Worm (Caenorhabditis elegans) whole organism, young adult: ENCODE results near the gene tat-4.

Experiments
- B0261.1 ChIP-seq: sonication (generic microtip); optimal IDR thresholded peaks from 2 replicates; lab custom pipeline; 2016; ENCODE audit warnings: mild to moderate bottlenecking, missing genetic modification characterization, moderate library complexity, missing compliant biosample characterization
- C06A6.2 ChIP-seq: fragments of 200-800 bp; sonication (Bioruptor generic); conservative IDR thresholded peaks from 2 replicates; pipeline ENCODE4 v1.3.6; 2022; ENCODE audit warnings: missing genetic modification characterization, missing compliant biosample characterization
- F33H1.4 ChIP-seq: fragments of 200-800 bp; sonication (Bioruptor generic); IDR thresholded peaks from 2 replicates; pipeline ENCODE4 v1.3.6; 2022; ENCODE audit warnings: missing genetic modification reagents, missing genetic modification characterization, missing compliant biosample characterization
- F39B2.1 ChIP-seq: fragments of 200-800 bp; sonication (Bioruptor generic); IDR thresholded peaks from 2 replicates; pipeline ENCODE4 v1.3.6; 2022; ENCODE audit warnings: missing genetic modification reagents, missing genetic modification characterization, missing compliant biosample characterization
- F49E8.2 ChIP-seq: sonication (generic microtip); optimal IDR thresholded peaks from 3 replicates; lab custom pipeline; 2017; ENCODE audit warnings: missing genetic modification characterization, mild to moderate bottlenecking, missing compliant biosample characterization, antibody characterized with exemption, moderate library complexity; ENCODE audit not compliant: insufficient read depth
- T07F8.4 ChIP-seq: sonication (generic microtip); optimal IDR thresholded peaks from 2 replicates; lab custom pipeline; 2016; ENCODE audit warnings: mild to moderate bottlenecking, missing genetic modification characterization, moderate library complexity, missing compliant biosample characterization
- Y56A3A.18 ChIP-seq: fragments of 200-800 bp; sonication (Bioruptor generic); IDR thresholded peaks from 2 replicates; pipeline ENCODE4 v1.3.6; 2022; ENCODE audit warnings: missing genetic modification reagents, missing genetic modification characterization, missing compliant biosample characterization
- Y79H2A.3 ChIP-seq: fragments of 200-800 bp; sonication (Bioruptor generic); conservative IDR thresholded peaks from 2 replicates; pipeline ENCODE4 v1.3.6; 2022; ENCODE audit warnings: missing genetic modification reagents, missing genetic modification characterization, missing compliant biosample characterization
- atf-7 ChIP-seq: sonication (generic microtip); optimal IDR thresholded peaks from 2 replicates; lab custom pipeline; 2017; ENCODE audit warnings: mild to moderate bottlenecking, missing genetic modification characterization, missing compliant biosample characterization
- attf-6 ChIP-seq: fragments of 200-800 bp; sonication (Bioruptor generic); IDR thresholded peaks from 2 replicates; pipeline ENCODE4 v1.3.6; 2022; ENCODE audit warnings: missing genetic modification reagents, missing genetic modification characterization, missing compliant biosample characterization
- ceh-100 ChIP-seq: fragments of 200-800 bp; sonication (Bioruptor generic); IDR thresholded peaks from 2 replicates; pipeline ENCODE4 v1.3.6; 2022; ENCODE audit warnings: missing genetic modification reagents, missing genetic modification characterization, missing compliant biosample characterization
- ceh-58 ChIP-seq: fragments of 200-800 bp; sonication (Bioruptor generic); IDR thresholded peaks from 2 replicates; pipeline ENCODE4 v1.3.6; 2022; ENCODE audit warnings: missing genetic modification characterization, missing compliant biosample characterization
- ceh-79 ChIP-seq: sonication (generic microtip); optimal IDR thresholded peaks from 2 replicates; lab custom pipeline; 2017; ENCODE audit warnings: mild to moderate bottlenecking, missing genetic modification characterization, missing compliant biosample characterization
- die-1 ChIP-seq: sonication (generic microtip); optimal IDR thresholded peaks from 2 replicates; lab custom pipeline; 2016; ENCODE audit warnings: missing genotype, mild to moderate bottlenecking, missing genetic modification characterization, missing compliant biosample characterization
- dox-1 ChIP-seq: fragments of 200-800 bp; sonication (Bioruptor generic); IDR thresholded peaks from 2 replicates; pipeline ENCODE4 v1.3.6; 2022; ENCODE audit warnings: missing genetic modification reagents, missing genetic modification characterization, missing compliant biosample characterization
- efl-1 ChIP-seq: fragments of 150-350 bp; optimal IDR thresholded peaks from 2 replicates; lab custom pipeline; 2014; ENCODE audit warnings: missing biosample characterization, missing genetic modification reagents, missing genetic modification characterization
- him-1 ChIP-seq: sonication (generic microtip); optimal IDR thresholded peaks from 2 replicates; lab custom pipeline; 2016; ENCODE audit warnings: missing genotype, missing genetic modification reagents, missing genetic modification characterization, missing compliant biosample characterization
- let-526 ChIP-seq: fragments of 200-800 bp; sonication (Bioruptor generic); IDR thresholded peaks from 2 replicates; pipeline ENCODE4 v1.3.6; 2022; ENCODE audit warnings: missing genetic modification reagents, missing genetic modification characterization, missing compliant biosample characterization
- lin-26 ChIP-seq: fragments of 200-800 bp; sonication (Bioruptor generic); IDR thresholded peaks from 2 replicates; pipeline ENCODE4 v1.3.6; 2022; ENCODE audit warnings: missing genetic modification reagents, missing genetic modification characterization, missing compliant biosample characterization
- lsl-1 ChIP-seq: fragments of 200-800 bp; sonication (Bioruptor generic); optimal IDR thresholded peaks from 2 replicates; lab custom pipeline; 2018; ENCODE audit warnings: mild to moderate bottlenecking, missing genetic modification characterization, moderate library complexity, missing compliant biosample characterization
- madf-3 ChIP-seq: fragments of 200-800 bp; sonication (Bioruptor generic); IDR thresholded peaks from 2 replicates; pipeline ENCODE4 v1.3.6; 2022; ENCODE audit warnings: missing genetic modification reagents, missing genetic modification characterization, missing compliant biosample characterization
- madf-6 ChIP-seq: fragments of 200-800 bp; sonication (Bioruptor generic); IDR thresholded peaks from 2 replicates; pipeline ENCODE4 v1.3.6; 2022; ENCODE audit warnings: missing genetic modification reagents, missing genetic modification characterization, missing compliant biosample characterization
- madf-8 ChIP-seq: fragments of 200-800 bp; sonication (Bioruptor generic); conservative IDR thresholded peaks from 2 replicates; pipeline ENCODE4 v1.3.6; 2022; ENCODE audit warnings: missing genetic modification reagents, missing genetic modification characterization, missing compliant biosample characterization
- mel-28 ChIP-seq: sonication (generic microtip); optimal IDR thresholded peaks from 2 replicates; lab custom pipeline; 2016; ENCODE audit warnings: borderline replicate concordance, mild to moderate bottlenecking, missing genetic modification characterization, missing compliant biosample characterization
- nhr-27 ChIP-seq: fragments of 200-800 bp; sonication (Bioruptor generic); optimal IDR thresholded peaks from 2 replicates; lab custom pipeline; 2018; ENCODE audit warnings: mild to moderate bottlenecking, missing genetic modification characterization, moderate library complexity, missing compliant biosample characterization
- nhr-80 ChIP-seq: sonication (generic microtip); optimal IDR thresholded peaks from 2 replicates; lab custom pipeline; 2016; ENCODE audit warnings: missing genetic modification characterization, missing compliant biosample characterization
- rpc-1 ChIP-seq, 2 experiments: fragments of 150-350 bp in 1 of 2; sonication (generic microtip) in 1 of 2; optimal IDR thresholded peaks; 2 replicates each; lab custom pipeline; 2014 to 2018; ENCODE audit warnings: missing biosample characterization in 1 of 2, missing genetic modification characterization in 1 of 2, missing genetic modification reagents in 1 of 2, missing genotype in 1 of 2
- snpc-1.1 ChIP-seq: sonication (generic microtip); optimal IDR thresholded peaks from 2 replicates; lab custom pipeline; 2017; ENCODE audit warnings: missing genetic modification characterization, mild to moderate bottlenecking, missing compliant biosample characterization, antibody characterized with exemption, moderate library complexity, missing genotype, missing genetic modification reagents; ENCODE audit not compliant: insufficient read depth
- somi-1 ChIP-seq: fragments of 200-800 bp; sonication (Bioruptor generic); optimal IDR thresholded peaks from 2 replicates; lab custom pipeline; 2018; ENCODE audit warnings: mild to moderate bottlenecking, missing genetic modification characterization, missing compliant biosample characterization
- sptf-2 ChIP-seq: fragments of 200-800 bp; sonication (Bioruptor generic); optimal IDR thresholded peaks from 2 replicates; lab custom pipeline; 2018; ENCODE audit warnings: mild to moderate bottlenecking, missing genetic modification characterization, missing compliant biosample characterization
- unc-130 ChIP-seq: sonication (generic microtip); optimal IDR thresholded peaks from 2 replicates; lab custom pipeline; 2016; ENCODE audit warnings: missing genetic modification reagents, missing genetic modification characterization, missing compliant biosample characterization
- ztf-22 ChIP-seq: fragments of 200-800 bp; sonication (Bioruptor generic); optimal IDR thresholded peaks from 2 replicates; lab custom pipeline; 2018; ENCODE audit warnings: mild to moderate bottlenecking, missing genetic modification characterization, moderate library complexity, missing compliant biosample characterization

Gene tat-4

DNA sequence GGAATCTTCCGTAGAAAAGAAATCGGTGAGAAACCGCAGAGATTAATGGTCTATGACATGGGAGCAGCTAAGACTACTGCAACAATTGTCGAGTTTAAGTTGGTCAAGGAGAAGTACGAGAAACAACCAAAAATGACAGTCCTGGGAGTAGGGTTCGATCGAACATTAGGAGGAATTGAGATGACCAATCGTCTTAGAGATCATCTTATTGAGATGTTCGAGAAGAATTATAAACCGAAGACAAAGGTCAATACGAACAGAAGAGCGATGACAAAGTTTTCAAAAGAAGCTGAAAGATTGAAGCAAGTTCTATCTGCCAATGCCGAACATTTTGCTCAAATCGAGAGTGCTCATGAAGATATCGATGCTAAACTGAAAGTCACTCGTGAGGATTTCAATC lies 3.9 kb upstream of the tat-4 start:
- TF ChIP-seq madf-6 (GFP tag; lab: Robert Waterston, UW) (no peak), F33H1.4 (no peak), T07F8.4 (no peak), nhr-80 (tag; lab: Kevin White, UChicago) (no peak), B0261.1 (tag; lab: Kevin White, UChicago) (peak; percentile 0), ztf-22 (GFP tag; lab: Kevin White, UChicago) (no peak), snpc-1.1 (tag; lab: Kevin White, UChicago) (no peak)
- TF ChIP-seq, all 124 proteins: peak for 1

ce11 chrII:6247011-6247410 lies 2.9 kb upstream of the tat-4 start, which contains the start of gene T24H7.2:
Gene T24H7.2 (plus strand): TSS chrII:6247311.
- TF ChIP-seq ceh-79 (tag; lab: Kevin White, UChicago), result no peak
- no peak for TF ChIP-seq mel-28 (tag; lab: Kevin White, UChicago)
- no peak for TF ChIP-seq sptf-2 (GFP tag; lab: Kevin White, UChicago)
- no peak for TF ChIP-seq unc-130 (GFP tag; lab: Kevin White, UChicago)
- TF ChIP-seq Y79H2A.3 (GFP tag; lab: Robert Waterston, UW), result no peak
- no peak for TF ChIP-seq atf-7 (tag; lab: Kevin White, UChicago)

- TF ChIP-seq F49E8.2 (tag; lab: Kevin White, UChicago), result no peak
- no peak for TF ChIP-seq ceh-58 (GFP tag; lab: Robert Waterston, UW)
- TF ChIP-seq Y56A3A.18 (GFP tag; lab: Robert Waterston, UW), result no peak
- no peak for TF ChIP-seq dox-1 (GFP tag; lab: Robert Waterston, UW)
- TF ChIP-seq lin-26 (GFP tag; lab: Robert Waterston, UW), result no peak
- TF ChIP-seq T07F8.4, result no peak
- no peak for TF ChIP-seq F39B2.1 (GFP tag; lab: Robert Waterston, UW)
- TF ChIP-seq C06A6.2, result no peak
- no peak for TF ChIP-seq madf-8
- no peak for TF ChIP-seq die-1 (tag; lab: Kevin White, UChicago)
- no peak for TF ChIP-seq rpc-1 (optimal IDR thresholded peaks at IDR 0.05; lab: Kevin White, UChicago)
- TF ChIP-seq rpc-1 (tag; optimal IDR thresholded peaks at IDR 0.05; lab: Kevin White, UChicago), result no peak
These were observed 2.0 kb upstream of the tat-4 start, which contains the start of gene lelo-1 for ce11 chrII:6246054-6246453. Gene lelo-1 (plus strand): TSS chrII:6246354.

DNA sequence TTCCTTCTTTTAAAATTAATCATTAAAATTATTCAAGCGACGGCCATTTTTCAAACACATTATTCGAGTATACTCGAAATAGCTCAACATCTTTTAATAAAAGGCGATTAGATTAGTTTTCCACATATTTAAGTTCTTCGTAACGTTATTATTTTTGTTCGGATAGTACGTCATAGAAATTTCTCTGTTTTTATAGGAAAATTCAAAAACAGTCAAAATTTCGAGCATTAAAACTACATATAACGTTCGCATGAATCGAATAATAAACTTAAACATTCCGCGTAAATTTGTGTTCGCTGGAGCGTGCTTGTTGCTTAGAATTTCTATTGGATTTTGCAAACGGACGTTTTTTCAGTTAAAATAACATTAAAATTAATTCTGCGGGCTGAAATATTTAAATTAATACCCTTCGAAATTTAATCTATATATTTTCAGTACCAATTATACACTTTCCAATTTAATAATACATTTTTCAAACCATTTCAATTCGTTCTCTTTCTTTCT lies 1.2 kb upstream of the tat-4 start, which contains the start of gene blos-4:
Gene blos-4, plus strand, starts transcription at position 51 of the 504 bp plus-strand sequence.
- TF ChIP-seq let-526 (GFP tag; lab: Robert Waterston, UW), result no peak

DNA sequence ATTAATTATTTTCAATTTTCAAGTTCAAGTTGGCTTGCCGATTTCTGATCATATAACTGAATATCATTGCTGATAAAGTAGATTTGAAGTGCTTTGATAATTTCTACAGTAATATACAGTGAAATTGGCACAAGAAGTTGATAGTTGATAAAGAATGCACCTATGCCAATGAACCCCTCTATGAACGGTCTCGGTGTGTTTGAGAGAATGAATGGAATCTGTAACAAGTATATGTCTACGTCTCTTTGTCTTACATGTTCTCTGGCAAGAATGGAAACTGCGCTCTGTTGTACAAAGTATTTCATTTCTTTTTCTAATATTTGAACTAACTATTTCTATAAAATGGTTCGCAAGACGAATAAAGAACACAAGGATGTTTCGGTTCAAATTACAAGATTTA lies 2.3 kb downstream of the tat-4 start, which contains the start of gene T24H7.8:
Gene T24H7.8, plus strand, starts transcription at position 301 of the 400 bp plus-strand sequence.
- TF ChIP-seq nhr-27, result no peak
- no peak for TF ChIP-seq him-1
- TF ChIP-seq somi-1, result no peak
- no peak for TF ChIP-seq ceh-100
- no peak for TF ChIP-seq lsl-1
- TF ChIP-seq efl-1 (GFP tag; lab: Kevin White, UChicago), result no peak
- no peak for TF ChIP-seq attf-6 (GFP tag; lab: Robert Waterston, UW)
- no peak for TF ChIP-seq madf-3
